Worm (Caenorhabditis elegans) whole organism, late embryonic: ENCODE data around the gene dach-1.

Experiments used
- Y22D7AL.16 ChIP-seq: sonication (generic microtip); optimal IDR thresholded peaks from 2 replicates; lab custom pipeline; 2016; ENCODE audit warnings: missing genetic modification characterization, missing compliant biosample characterization
- ahr-1 ChIP-seq: sonication (generic microtip); optimal IDR thresholded peaks from 2 replicates; lab custom pipeline; 2016; ENCODE audit warnings: missing genetic modification characterization, missing compliant biosample characterization
- ceh-14 ChIP-seq: sonication (generic microtip); optimal IDR thresholded peaks from 2 replicates; lab custom pipeline; 2016; ENCODE audit warnings: missing genotype, missing genetic modification characterization, missing compliant biosample characterization
- ceh-18 ChIP-seq: sonication (generic microtip); optimal IDR thresholded peaks from 2 replicates; lab custom pipeline; 2016; ENCODE audit warnings: missing genetic modification characterization, missing compliant biosample characterization
- ceh-30 ChIP-seq: fragments of 150-350 bp; optimal IDR thresholded peaks from 2 replicates; lab custom pipeline; 2014; ENCODE audit warnings: missing biosample characterization, missing genetic modification characterization
- ceh-48 ChIP-seq: sonication (generic microtip); optimal IDR thresholded peaks from 2 replicates; lab custom pipeline; 2016; ENCODE audit warnings: missing genetic modification characterization, inconsistent platforms, missing compliant biosample characterization
- ceh-9 ChIP-seq: sonication (generic microtip); optimal IDR thresholded peaks from 2 replicates; lab custom pipeline; 2016; ENCODE audit warnings: mild to moderate bottlenecking, missing genetic modification characterization, inconsistent platforms, missing compliant biosample characterization
- che-1 ChIP-seq: sonication (generic microtip); optimal IDR thresholded peaks from 2 replicates; lab custom pipeline; 2016; ENCODE audit warnings: mild to moderate bottlenecking, missing genetic modification characterization, missing compliant biosample characterization
- dve-1 ChIP-seq: sonication (generic microtip); optimal IDR thresholded peaks from 2 replicates; lab custom pipeline; 2017; ENCODE audit warnings: antibody characterized with exemption, mild to moderate bottlenecking, missing genetic modification characterization, missing compliant biosample characterization
- elt-4 ChIP-seq: sonication (generic microtip); optimal IDR thresholded peaks from 2 replicates; lab custom pipeline; 2016; ENCODE audit warnings: missing genetic modification characterization, missing compliant biosample characterization
- fkh-10 ChIP-seq: fragments of 150-350 bp; optimal IDR thresholded peaks from 2 replicates; lab custom pipeline; 2014; ENCODE audit warnings: missing biosample characterization, missing genetic modification reagents, missing genetic modification characterization
- hlh-13 ChIP-seq: fragments of 200-800 bp; sonication (Bioruptor generic); optimal IDR thresholded peaks from 2 replicates; lab custom pipeline; 2018; ENCODE audit warnings: mild to moderate bottlenecking, missing genetic modification characterization, missing compliant biosample characterization
- hlh-8 ChIP-seq: sonication (generic microtip); optimal IDR thresholded peaks from 2 replicates; lab custom pipeline; 2016; ENCODE audit warnings: missing genotype, missing genetic modification characterization, missing compliant biosample characterization
- lim-6 ChIP-seq: sonication (generic microtip); optimal IDR thresholded peaks from 2 replicates; lab custom pipeline; 2016; ENCODE audit warnings: missing genetic modification characterization, missing compliant biosample characterization
- lin-11 ChIP-seq: fragments of 200-800 bp; sonication (Bioruptor generic); optimal IDR thresholded peaks from 2 replicates; lab custom pipeline; 2018; ENCODE audit warnings: mild to moderate bottlenecking, missing genetic modification characterization, missing compliant biosample characterization
- nfya-1 ChIP-seq: sonication (generic microtip); optimal IDR thresholded peaks from 2 replicates; lab custom pipeline; 2017; ENCODE audit warnings: missing genetic modification characterization, mild to moderate bottlenecking, missing compliant biosample characterization, antibody characterized with exemption, moderate library complexity
- nhr-232 ChIP-seq: sonication (generic microtip); optimal IDR thresholded peaks from 2 replicates; lab custom pipeline; 2016; ENCODE audit warnings: missing genetic modification characterization, missing compliant biosample characterization
- npax-4 ChIP-seq: sonication (generic microtip); optimal IDR thresholded peaks from 2 replicates; lab custom pipeline; 2016; ENCODE audit warnings: missing genetic modification characterization, missing compliant biosample characterization
- odd-2 ChIP-seq: sonication (generic microtip); optimal IDR thresholded peaks from 2 replicates; lab custom pipeline; 2017; ENCODE audit warnings: antibody characterized with exemption, mild to moderate bottlenecking, missing genetic modification characterization, missing compliant biosample characterization
- pag-3 ChIP-seq: sonication (generic microtip); optimal IDR thresholded peaks from 2 replicates; lab custom pipeline; 2016; ENCODE audit warnings: missing compliant biosample characterization, missing genetic modification characterization, borderline replicate concordance
- pat-9 ChIP-seq: fragments of 200-800 bp; sonication (Bioruptor generic); optimal IDR thresholded peaks from 2 replicates; lab custom pipeline; 2018; ENCODE audit warnings: mild to moderate bottlenecking, missing genetic modification characterization, moderate library complexity, missing compliant biosample characterization
- pax-1 ChIP-seq: fragments of 150-350 bp; optimal IDR thresholded peaks from 2 replicates; lab custom pipeline; 2014; ENCODE audit warnings: missing biosample characterization, missing genetic modification characterization
- pha-2 ChIP-seq: sonication (generic microtip); optimal IDR thresholded peaks from 2 replicates; lab custom pipeline; 2017; ENCODE audit warnings: mild to moderate bottlenecking, missing genetic modification characterization, missing compliant biosample characterization
- pha-4 ChIP-seq: fragments of 150-350 bp; optimal IDR thresholded peaks from 2 replicates; lab custom pipeline; 2018; ENCODE audit warnings: missing biosample characterization, missing genetic modification reagents, missing genetic modification characterization
- pqm-1 ChIP-seq: sonication (generic microtip); optimal IDR thresholded peaks from 2 replicates; lab custom pipeline; 2016; ENCODE audit warnings: missing genetic modification characterization, missing compliant biosample characterization
- pros-1 ChIP-seq: fragments of 150-350 bp; optimal IDR thresholded peaks from 2 replicates; lab custom pipeline; 2014; ENCODE audit warnings: missing biosample characterization, missing genetic modification reagents, missing genetic modification characterization
- sox-2 ChIP-seq: fragments of 200-800 bp; sonication (Bioruptor generic); IDR thresholded peaks from 2 replicates; pipeline ENCODE4 v1.3.6; 2022; ENCODE audit warnings: missing genetic modification reagents, missing genetic modification characterization, missing compliant biosample characterization
- tbx-2 ChIP-seq: sonication (generic microtip); optimal IDR thresholded peaks from 2 replicates; lab custom pipeline; 2016; ENCODE audit warnings: missing genetic modification characterization, missing compliant biosample characterization
- ttx-3 ChIP-seq: sonication (generic microtip); optimal IDR thresholded peaks from 2 replicates; lab custom pipeline; 2016; ENCODE audit warnings: missing genetic modification reagents, missing genetic modification characterization, missing compliant biosample characterization
- unc-3 ChIP-seq, 2 experiments: fragments of 200-800 bp in 1 of 2; sonication (Bioruptor generic) in 1 of 2; sonication (generic microtip) in 1 of 2; conservative IDR thresholded peaks in 1 of 2; optimal IDR thresholded peaks in 1 of 2; 2 replicates each; pipeline versions ENCODE4 v1.3.6 to Lab custom; 2016 to 2022; ENCODE audit warnings: missing compliant biosample characterization in 2 of 2, missing genetic modification characterization in 2 of 2, missing genetic modification reagents in 1 of 2
- unc-86 ChIP-seq: sonication (generic microtip); optimal IDR thresholded peaks from 2 replicates; lab custom pipeline; 2016; ENCODE audit warnings: missing genetic modification characterization, missing compliant biosample characterization
- ztf-16 ChIP-seq: sonication (generic microtip); optimal IDR thresholded peaks from 2 replicates; lab custom pipeline; 2017; ENCODE audit warnings: missing genetic modification characterization, missing compliant biosample characterization

dach-1 gene

ce11 chrV:3957608-3958007 lies 7.8 kb downstream of the dach-1 start, which contains the start of gene cyp-34A5:
Gene cyp-34A5 (minus strand): TSS chrV:3957708.
- TF ChIP-seq ceh-30 (tag; lab: Kevin White, UChicago) (no peak), pha-2 (tag; lab: Kevin White, UChicago) (no peak)
- TF ChIP-seq, all 69 proteins: peak for 0

- TF ChIP-seq hlh-13 (GFP tag; lab: Kevin White, UChicago) (no peak), unc-3 (GFP tag; conservative IDR thresholded peaks at IDR 0.05; lab: Robert Waterston, UW) (no peak), unc-3 (tag; optimal IDR thresholded peaks at IDR 0.05; lab: Kevin White, UChicago) (no peak), odd-2 (no peak), hlh-8 (tag; lab: Kevin White, UChicago) (no peak), che-1 (tag; lab: Kevin White, UChicago) (no peak), pat-9 (tag; lab: Kevin White, UChicago) (no peak), pag-3 (no peak), tbx-2 (no peak), pros-1 (no peak), ceh-48 (tag; lab: Kevin White, UChicago) (no peak), ahr-1 (tag; lab: Kevin White, UChicago) (no peak), ceh-30 (tag; lab: Kevin White, UChicago) (no peak), ttx-3 (tag; lab: Kevin White, UChicago) (no peak), nfya-1 (tag; lab: Kevin White, UChicago) (no peak)
- TF ChIP-seq, all 69 proteins: peak for 0
Measured at ce11 chrV:3961235-3961634, 11.4 kb downstream of the dach-1 start, which contains the start of gene cyp-34A6. Gene cyp-34A6 (minus strand): TSS chrV:3961335.

ce11 chrV:3963715-3964114 lies 13.9 kb downstream of the dach-1 start, which contains the start of gene cyp-34A7:
Gene cyp-34A7 (minus strand): TSS chrV:3963815.
- TF ChIP-seq ahr-1 (tag; lab: Kevin White, UChicago) (no peak), ceh-18 (tag; lab: Kevin White, UChicago) (no peak), pha-4 (tag; lab: Kevin White, UChicago) (no peak), pax-1 (tag; lab: Kevin White, UChicago) (no peak), pros-1 (no peak), ceh-14 (tag; lab: Kevin White, UChicago) (no peak), ztf-16 (no peak), nhr-232 (tag; lab: Kevin White, UChicago) (no peak), dve-1 (tag; lab: Kevin White, UChicago) (no peak), pha-2 (tag; lab: Kevin White, UChicago) (no peak), fkh-10 (GFP tag; lab: Kevin White, UChicago) (no peak), ceh-9 (tag; lab: Kevin White, UChicago) (no peak), pqm-1 (no peak), unc-86 (tag; lab: Kevin White, UChicago) (no peak), unc-3 (GFP tag; conservative IDR thresholded peaks at IDR 0.05; lab: Robert Waterston, UW) (no peak), unc-3 (tag; optimal IDR thresholded peaks at IDR 0.05; lab: Kevin White, UChicago) (no peak)

ce11 chrV:3967762-3968161 lies 17.9 kb downstream of the dach-1 start, which contains the start of gene cyp-34A8:
Gene cyp-34A8 (minus strand): TSS chrV:3967823.
- no peak for TF ChIP-seq hlh-8 (tag; lab: Kevin White, UChicago)
- no peak for TF ChIP-seq lim-6 (tag; lab: Kevin White, UChicago)
- no peak for TF ChIP-seq Y22D7AL.16
- TF ChIP-seq elt-4 (tag; lab: Kevin White, UChicago), result no peak
- no peak for TF ChIP-seq lin-11 (tag; lab: Kevin White, UChicago)
- no peak for TF ChIP-seq npax-4 (tag; lab: Kevin White, UChicago)
- no peak for TF ChIP-seq sox-2
- TF ChIP-seq, all 69 proteins: peak for 0

ce11 chrV:3968929-3969328 lies 19.1 kb downstream of the dach-1 start:
- TF ChIP-seq npax-4 (tag; lab: Kevin White, UChicago), result no peak
- TF ChIP-seq che-1 (tag; lab: Kevin White, UChicago), result no peak
- TF ChIP-seq, all 69 proteins: peak for 0
